Worm (Caenorhabditis elegans) whole organism, late embryonic: ENCODE data around the gene F08F1.4.

Experiments
- C08G9.2 ChIP-seq: sonication (generic microtip); optimal IDR thresholded peaks from 2 replicates; lab custom pipeline; 2016; ENCODE audit warnings: mild to moderate bottlenecking, missing genetic modification characterization, moderate library complexity, missing compliant biosample characterization
- ama-1 ChIP-seq: fragments of 150-350 bp; optimal IDR thresholded peaks from 2 replicates; lab custom pipeline; 2014
- ceh-14 ChIP-seq: sonication (generic microtip); optimal IDR thresholded peaks from 2 replicates; lab custom pipeline; 2016; ENCODE audit warnings: missing genotype, missing genetic modification characterization, missing compliant biosample characterization
- ceh-18 ChIP-seq: sonication (generic microtip); optimal IDR thresholded peaks from 2 replicates; lab custom pipeline; 2016; ENCODE audit warnings: missing genetic modification characterization, missing compliant biosample characterization
- ceh-19 ChIP-seq: fragments of 200-800 bp; sonication (Bioruptor generic); optimal IDR thresholded peaks from 2 replicates; lab custom pipeline; 2018; ENCODE audit warnings: mild to moderate bottlenecking, missing genetic modification characterization, missing compliant biosample characterization
- ceh-2 ChIP-seq: sonication (generic microtip); optimal IDR thresholded peaks from 2 replicates; lab custom pipeline; 2016; ENCODE audit warnings: missing genotype, missing genetic modification characterization, missing compliant biosample characterization
- ceh-22 ChIP-seq: sonication (generic microtip); optimal IDR thresholded peaks from 2 replicates; lab custom pipeline; 2017; ENCODE audit warnings: missing biosample characterization, missing genetic modification characterization
- ceh-48 ChIP-seq: sonication (generic microtip); optimal IDR thresholded peaks from 2 replicates; lab custom pipeline; 2016; ENCODE audit warnings: missing genetic modification characterization, inconsistent platforms, missing compliant biosample characterization
- ceh-6 ChIP-seq: fragments of 200-800 bp; sonication (Bioruptor generic); optimal IDR thresholded peaks from 2 replicates; lab custom pipeline; 2018; ENCODE audit warnings: mild to moderate bottlenecking, missing genetic modification characterization, missing compliant biosample characterization
- che-1 ChIP-seq: sonication (generic microtip); optimal IDR thresholded peaks from 2 replicates; lab custom pipeline; 2016; ENCODE audit warnings: mild to moderate bottlenecking, missing genetic modification characterization, missing compliant biosample characterization
- dmd-4 ChIP-seq: sonication (generic microtip); optimal IDR thresholded peaks from 2 replicates; lab custom pipeline; 2016; ENCODE audit warnings: borderline replicate concordance, missing genetic modification characterization, missing compliant biosample characterization
- dve-1 ChIP-seq: sonication (generic microtip); optimal IDR thresholded peaks from 2 replicates; lab custom pipeline; 2017; ENCODE audit warnings: antibody characterized with exemption, mild to moderate bottlenecking, missing genetic modification characterization, missing compliant biosample characterization
- elt-2 ChIP-seq: sonication (generic microtip); optimal IDR thresholded peaks from 2 replicates; lab custom pipeline; 2016; ENCODE audit warnings: missing genetic modification reagents, missing genetic modification characterization, missing compliant biosample characterization
- elt-4 ChIP-seq: sonication (generic microtip); optimal IDR thresholded peaks from 2 replicates; lab custom pipeline; 2016; ENCODE audit warnings: missing genetic modification characterization, missing compliant biosample characterization
- fkh-10 ChIP-seq: fragments of 150-350 bp; optimal IDR thresholded peaks from 2 replicates; lab custom pipeline; 2014; ENCODE audit warnings: missing biosample characterization, missing genetic modification reagents, missing genetic modification characterization
- gmeb-2 ChIP-seq: sonication (generic microtip); optimal IDR thresholded peaks from 2 replicates; lab custom pipeline; 2016; ENCODE audit warnings: missing genetic modification characterization, inconsistent platforms, missing compliant biosample characterization
- hlh-13 ChIP-seq: fragments of 200-800 bp; sonication (Bioruptor generic); optimal IDR thresholded peaks from 2 replicates; lab custom pipeline; 2018; ENCODE audit warnings: mild to moderate bottlenecking, missing genetic modification characterization, missing compliant biosample characterization
- hlh-15 ChIP-seq: sonication (generic microtip); optimal IDR thresholded peaks from 2 replicates; lab custom pipeline; 2016; ENCODE audit warnings: missing genetic modification characterization, missing compliant biosample characterization
- hlh-30 ChIP-seq: sonication (generic microtip); optimal IDR thresholded peaks from 2 replicates; lab custom pipeline; 2017; ENCODE audit warnings: antibody characterized with exemption, missing genetic modification characterization, missing compliant biosample characterization; ENCODE audit not compliant: insufficient read depth
- hlh-8 ChIP-seq: sonication (generic microtip); optimal IDR thresholded peaks from 2 replicates; lab custom pipeline; 2016; ENCODE audit warnings: missing genotype, missing genetic modification characterization, missing compliant biosample characterization
- lin-11 ChIP-seq: fragments of 200-800 bp; sonication (Bioruptor generic); optimal IDR thresholded peaks from 2 replicates; lab custom pipeline; 2018; ENCODE audit warnings: mild to moderate bottlenecking, missing genetic modification characterization, missing compliant biosample characterization
- madf-2 ChIP-seq: sonication (generic microtip); optimal IDR thresholded peaks from 2 replicates; lab custom pipeline; 2017; ENCODE audit warnings: missing genetic modification characterization, missing compliant biosample characterization
- mec-3 ChIP-seq: sonication (generic microtip); optimal IDR thresholded peaks from 2 replicates; lab custom pipeline; 2016; ENCODE audit warnings: borderline replicate concordance, missing genetic modification characterization, missing compliant biosample characterization
- nfya-1 ChIP-seq: sonication (generic microtip); optimal IDR thresholded peaks from 2 replicates; lab custom pipeline; 2017; ENCODE audit warnings: missing genetic modification characterization, mild to moderate bottlenecking, missing compliant biosample characterization, antibody characterized with exemption, moderate library complexity
- npax-4 ChIP-seq: sonication (generic microtip); optimal IDR thresholded peaks from 2 replicates; lab custom pipeline; 2016; ENCODE audit warnings: missing genetic modification characterization, missing compliant biosample characterization
- pax-1 ChIP-seq: fragments of 150-350 bp; optimal IDR thresholded peaks from 2 replicates; lab custom pipeline; 2014; ENCODE audit warnings: missing biosample characterization, missing genetic modification characterization
- pha-2 ChIP-seq: sonication (generic microtip); optimal IDR thresholded peaks from 2 replicates; lab custom pipeline; 2017; ENCODE audit warnings: mild to moderate bottlenecking, missing genetic modification characterization, missing compliant biosample characterization
- pha-4 ChIP-seq: fragments of 150-350 bp; optimal IDR thresholded peaks from 2 replicates; lab custom pipeline; 2018; ENCODE audit warnings: missing biosample characterization, missing genetic modification reagents, missing genetic modification characterization
- pqm-1 ChIP-seq: sonication (generic microtip); optimal IDR thresholded peaks from 2 replicates; lab custom pipeline; 2016; ENCODE audit warnings: missing genetic modification characterization, missing compliant biosample characterization
- ref-2 ChIP-seq: sonication (generic microtip); optimal IDR thresholded peaks from 2 replicates; lab custom pipeline; 2016; ENCODE audit warnings: missing genetic modification characterization, missing compliant biosample characterization
- rnt-1 ChIP-seq: sonication (generic microtip); optimal IDR thresholded peaks from 2 replicates; lab custom pipeline; 2016; ENCODE audit warnings: missing genetic modification characterization, missing compliant biosample characterization
- sdc-2 ChIP-seq: sonication (generic microtip); optimal IDR thresholded peaks from 2 replicates; lab custom pipeline; 2016; ENCODE audit warnings: missing genotype, missing genetic modification characterization, missing compliant biosample characterization
- sox-2 ChIP-seq: fragments of 200-800 bp; sonication (Bioruptor generic); IDR thresholded peaks from 2 replicates; pipeline ENCODE4 v1.3.6; 2022; ENCODE audit warnings: missing genetic modification reagents, missing genetic modification characterization, missing compliant biosample characterization
- sox-4 ChIP-seq: sonication (generic microtip); optimal IDR thresholded peaks from 2 replicates; lab custom pipeline; 2017; ENCODE audit warnings: mild to moderate bottlenecking, missing genetic modification characterization, inconsistent platforms, missing compliant biosample characterization
- syd-9 ChIP-seq: sonication (generic microtip); optimal IDR thresholded peaks from 2 replicates; lab custom pipeline; 2016; ENCODE audit warnings: mild to moderate bottlenecking, missing genetic modification characterization, moderate library complexity, missing compliant biosample characterization
- tbx-7 ChIP-seq: sonication (generic microtip); optimal IDR thresholded peaks from 2 replicates; lab custom pipeline; 2016; ENCODE audit warnings: missing genotype, missing genetic modification characterization, missing compliant biosample characterization
- unc-3 ChIP-seq, 2 experiments: fragments of 200-800 bp in 1 of 2; sonication (Bioruptor generic) in 1 of 2; sonication (generic microtip) in 1 of 2; conservative IDR thresholded peaks in 1 of 2; optimal IDR thresholded peaks in 1 of 2; 2 replicates each; pipeline versions ENCODE4 v1.3.6 to Lab custom; 2016 to 2022; ENCODE audit warnings: missing compliant biosample characterization in 2 of 2, missing genetic modification characterization in 2 of 2, missing genetic modification reagents in 1 of 2
- unc-55 ChIP-seq: sonication (generic microtip); optimal IDR thresholded peaks from 2 replicates; lab custom pipeline; 2017; ENCODE audit warnings: missing biosample characterization, missing genetic modification reagents, missing genetic modification characterization
- unc-86 ChIP-seq: sonication (generic microtip); optimal IDR thresholded peaks from 2 replicates; lab custom pipeline; 2016; ENCODE audit warnings: missing genetic modification characterization, missing compliant biosample characterization
- ztf-16 ChIP-seq: sonication (generic microtip); optimal IDR thresholded peaks from 2 replicates; lab custom pipeline; 2017; ENCODE audit warnings: missing genetic modification characterization, missing compliant biosample characterization

Gene F08F1.4

ce11 chrX:8386068-8386851 is 27.0 kb upstream of the F08F1.4 start (continued):
- peak; percentile 15 for TF ChIP-seq ceh-48 (tag; lab: Kevin White, UChicago)
- TF ChIP-seq madf-2 (tag; lab: Kevin White, UChicago), result peak; percentile 57
- TF ChIP-seq ref-2, result peak; percentile 70
- TF ChIP-seq pha-4 (tag; lab: Kevin White, UChicago), result no peak
- peak; percentile 60 for TF ChIP-seq ceh-18 (tag; lab: Kevin White, UChicago)
- peak; percentile 52 for TF ChIP-seq sox-4 (tag; lab: Kevin White, UChicago)
- TF ChIP-seq lin-11, result peak; percentile 67
- TF ChIP-seq che-1, result peak; percentile 77
- TF ChIP-seq rnt-1 (tag; lab: Kevin White, UChicago), result peak; percentile 42
- TF ChIP-seq mec-3, result no peak
- no peak for TF ChIP-seq ama-1 (lab: Kevin White, UChicago)
- TF ChIP-seq hlh-8 (tag; lab: Kevin White, UChicago), result peak; percentile 62
- peak; percentile 50 for TF ChIP-seq hlh-13 (GFP tag; lab: Kevin White, UChicago)
- peak; percentile 4 for TF ChIP-seq hlh-15 (tag; lab: Kevin White, UChicago)
- TF ChIP-seq syd-9, result peak; percentile 77
- TF ChIP-seq nfya-1 (tag; lab: Kevin White, UChicago), result peak; percentile 53
- TF ChIP-seq elt-4, result no peak
- TF ChIP-seq sox-2 (GFP tag; lab: Robert Waterston, UW), result peak; percentile 65; the same call in 1 of the 2 replicates
- TF ChIP-seq hlh-30 (tag; lab: Kevin White, UChicago), result peak; percentile 22
- TF ChIP-seq ceh-6 (GFP tag; lab: Kevin White, UChicago), result peak; percentile 54
- TF ChIP-seq unc-86 (tag; lab: Kevin White, UChicago), result peak; percentile 67
- no peak for TF ChIP-seq fkh-10 (GFP tag; lab: Kevin White, UChicago)
- peak; percentile 44 for TF ChIP-seq ceh-22 (tag; lab: Kevin White, UChicago)
- peak; percentile 76 for TF ChIP-seq sdc-2 (tag; lab: Kevin White, UChicago)
- TF ChIP-seq ceh-19, result peak; percentile 35
- TF ChIP-seq unc-3 (GFP tag; conservative IDR thresholded peaks at IDR 0.05; lab: Robert Waterston, UW), result peak; percentile 73
- peak; percentile 69 for TF ChIP-seq unc-3 (tag; optimal IDR thresholded peaks at IDR 0.05; lab: Kevin White, UChicago)
- TF ChIP-seq ztf-16, result peak; percentile 71
- TF ChIP-seq pha-2 (tag; lab: Kevin White, UChicago), result peak; percentile 74
- no peak for TF ChIP-seq dmd-4
- TF ChIP-seq ceh-14 (tag; lab: Kevin White, UChicago), result peak; percentile 77
- peak; percentile 86 for TF ChIP-seq elt-2
- TF ChIP-seq npax-4 (tag; lab: Kevin White, UChicago), result peak; percentile 25
- peak; percentile 62 for TF ChIP-seq gmeb-2 (tag; lab: Kevin White, UChicago)
- no peak for TF ChIP-seq tbx-7
- peak; percentile 81 for TF ChIP-seq ceh-2 (tag; lab: Kevin White, UChicago)
- TF ChIP-seq pqm-1 (tag; lab: Kevin White, UChicago), result no peak
- TF ChIP-seq C08G9.2 (tag; lab: Kevin White, UChicago), result peak; percentile 70
- no peak for TF ChIP-seq pax-1 (tag; lab: Kevin White, UChicago)
- peak; percentile 71 for TF ChIP-seq dve-1

ce11 chrX:8390508-8390907 is 22.7 kb upstream of the F08F1.4 start:
- TF ChIP-seq madf-2 (tag; lab: Kevin White, UChicago) (no peak), unc-55 (GFP tag; lab: Kevin White, UChicago) (peak; percentile 85)
